Worm (Caenorhabditis elegans): ENCODE data around the gene aqp-4.

DNA sequence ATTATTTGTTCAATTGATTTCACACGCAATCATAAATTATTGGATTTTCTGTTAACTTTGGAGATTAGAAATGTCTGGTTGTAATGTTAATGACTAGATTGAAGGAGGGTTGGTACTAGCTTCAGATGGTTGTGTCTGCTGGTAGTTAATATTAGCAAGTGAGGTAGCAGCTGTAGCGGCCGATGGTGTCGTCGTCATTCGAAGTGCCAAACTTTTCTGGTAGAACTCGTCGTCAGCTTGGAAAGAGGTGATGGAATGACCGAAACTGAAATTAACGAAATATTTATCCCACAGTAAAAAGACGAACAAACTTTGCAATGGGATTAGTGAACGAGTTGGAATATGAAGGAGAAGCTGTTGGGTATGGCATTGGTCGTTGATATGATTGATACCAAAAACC, 27.2 kb downstream of the aqp-4 start:
- TF ChIP-seq rpc-1 (optimal IDR thresholded peaks at IDR 0.05) (no peak), rpc-1 (tag; optimal IDR thresholded peaks at IDR 0.05) (no peak), sptf-2 (GFP tag; optimal IDR thresholded peaks at IDR 0.05) (no peak), B0261.1 (tag; optimal IDR thresholded peaks at IDR 0.05) (no peak), ztf-25 (GFP tag; IDR thresholded peaks at IDR 0.05) (no peak), ama-1 (optimal IDR thresholded peaks at IDR 0.05) (no peak), ama-1 (GFP tag; optimal IDR thresholded peaks at IDR 0.05) (no peak), chd-7 (tag; optimal IDR thresholded peaks at IDR 0.05) (no peak)

Data from whole organism, young adult.